Worm (Caenorhabditis elegans) whole organism, L2 larva: ENCODE measurements around the gene ncr-1.

Experiments used
- F13H6.1 ChIP-seq: sonication (generic microtip); optimal IDR thresholded peaks from 2 replicates; lab custom pipeline; 2016; ENCODE audit warnings: missing genetic modification characterization, missing compliant biosample characterization
- gmeb-1 ChIP-seq: fragments of 150-350 bp; optimal IDR thresholded peaks from 2 replicates; lab custom pipeline; 2014; ENCODE audit warnings: missing biosample characterization, missing genetic modification characterization
- nhr-10 ChIP-seq: sonication (generic microtip); optimal IDR thresholded peaks from 2 replicates; lab custom pipeline; 2017; ENCODE audit warnings: missing biosample characterization, missing genetic modification characterization
- nhr-6 ChIP-seq: fragments of 150-350 bp; optimal IDR thresholded peaks from 2 replicates; lab custom pipeline; 2014; ENCODE audit warnings: missing biosample characterization, missing genetic modification characterization
- nhr-77 ChIP-seq: fragments of 150-350 bp; optimal IDR thresholded peaks from 2 replicates; lab custom pipeline; 2014; ENCODE audit warnings: missing biosample characterization, missing genetic modification characterization
- sma-3 ChIP-seq: sonication (generic microtip); optimal IDR thresholded peaks from 2 replicates; lab custom pipeline; 2016; ENCODE audit warnings: missing genetic modification reagents, missing genetic modification characterization, missing compliant biosample characterization
- unc-62 ChIP-seq: fragments of 150-350 bp; optimal IDR thresholded peaks from 2 replicates; lab custom pipeline; 2014; ENCODE audit warnings: missing biosample characterization, missing genetic modification reagents, missing genetic modification characterization
- ztf-11 ChIP-seq: sonication (generic microtip); optimal IDR thresholded peaks from 2 replicates; lab custom pipeline; 2017; ENCODE audit warnings: missing biosample characterization, missing genetic modification characterization

- TF ChIP-seq ztf-11 (tag; lab: Kevin White, UChicago), result no peak
- TF ChIP-seq sma-3, result peak; percentile 24
- no peak for TF ChIP-seq unc-62 (GFP tag; lab: Kevin White, UChicago)
- TF ChIP-seq gmeb-1 (tag; lab: Kevin White, UChicago), result peak; percentile 14
- no peak for TF ChIP-seq nhr-77 (tag; lab: Kevin White, UChicago)
- TF ChIP-seq nhr-10 (tag; lab: Kevin White, UChicago), result no peak
- TF ChIP-seq nhr-6 (tag; lab: Kevin White, UChicago), result no peak
- TF ChIP-seq F13H6.1 (tag; lab: Kevin White, UChicago), result peak; percentile 43
Observed at ce11 chrX:4462390-4462789, 26.3 kb downstream of the ncr-1 start, which contains the start of gene atg-16.1.
